Fruit fly (Drosophila melanogaster) whole organism, embryonic: ENCODE results near the gene CG6296.
A peak's percentile ranks its signal among the peaks of the same experiment; 100 is the strongest.

ENCODE experiments used
- Ada2b ChIP-seq: fragments of 200-800 bp; sonication (Bioruptor generic); IDR thresholded peaks from 2 replicates; pipeline ENCODE4 v1.3.6; 2022; ENCODE audit warnings: missing biosample characterization, missing genetic modification characterization
- Aef1 ChIP-seq: fragments of 200-800 bp; sonication (Bioruptor generic); IDR thresholded peaks from 3 replicates; pipeline ENCODE4 v1.3.6; 2022; ENCODE audit warnings: missing biosample characterization, missing genetic modification characterization
- Antp ChIP-seq: fragments of 200-800 bp; sonication (Bioruptor generic); optimal IDR thresholded peaks from 3 replicates; lab custom pipeline; 2016; ENCODE audit warnings: missing biosample characterization, missing genetic modification characterization
- Atf3 ChIP-seq: fragments of 200-800 bp; sonication (Bioruptor generic); optimal IDR thresholded peaks from 3 replicates; lab custom pipeline; 2016; ENCODE audit warnings: missing biosample characterization, missing genetic modification characterization
- CG10321 ChIP-seq: fragments of 200-800 bp; sonication (Bioruptor generic); IDR thresholded peaks from 2 replicates; pipeline ENCODE4 v1.3.6; 2022; ENCODE audit warnings: missing biosample characterization, missing genetic modification characterization
- CG11504 ChIP-seq: fragments of 200-800 bp; sonication (Bioruptor generic); optimal IDR thresholded peaks from 3 replicates; lab custom pipeline; 2019; ENCODE audit warnings: missing biosample characterization, mild to moderate bottlenecking, missing genetic modification characterization, moderate library complexity
- CG11560 ChIP-seq: fragments of 200-800 bp; sonication (Bioruptor generic); IDR thresholded peaks from 3 replicates; pipeline ENCODE4 v1.3.6; 2022; ENCODE audit warnings: missing biosample characterization, missing genetic modification characterization
- CG11696 ChIP-seq: fragments of 200-800 bp; sonication (Bioruptor generic); IDR thresholded peaks from 2 replicates; pipeline ENCODE4 v1.3.6; 2022; ENCODE audit warnings: missing biosample characterization, missing genetic modification characterization
- CG13287 ChIP-seq: fragments of 200-800 bp; sonication (Bioruptor generic); IDR thresholded peaks from 2 replicates; pipeline ENCODE4 v1.3.6; 2022; ENCODE audit warnings: missing biosample characterization, missing genetic modification characterization; ENCODE audit not compliant: partially characterized antibody
- CG14710 ChIP-seq: fragments of 200-800 bp; sonication (Bioruptor generic); optimal IDR thresholded peaks from 3 replicates; lab custom pipeline; 2019; ENCODE audit warnings: missing biosample characterization, mild to moderate bottlenecking, missing genetic modification characterization, moderate library complexity
- CG15479 ChIP-seq: fragments of 200-800 bp; sonication (Bioruptor generic); optimal IDR thresholded peaks from 3 replicates; lab custom pipeline; 2019; ENCODE audit warnings: missing biosample characterization, mild to moderate bottlenecking, missing genetic modification characterization, moderate library complexity
- CG1602 ChIP-seq: fragments of 200-800 bp; sonication (Bioruptor generic); optimal IDR thresholded peaks from 3 replicates; lab custom pipeline; 2016; ENCODE audit warnings: missing biosample characterization, missing genetic modification characterization
- CG2120 ChIP-seq: fragments of 200-800 bp; sonication (Bioruptor generic); optimal IDR thresholded peaks from 3 replicates; lab custom pipeline; 2016; ENCODE audit warnings: missing biosample characterization, missing genetic modification characterization
- CG2129 ChIP-seq: fragments of 200-800 bp; sonication (Bioruptor generic); IDR thresholded peaks from 2 replicates; pipeline ENCODE4 v1.3.6; 2022; ENCODE audit warnings: missing biosample characterization, missing genetic modification characterization; ENCODE audit not compliant: partially characterized antibody
- CG6813 ChIP-seq: fragments of 200-800 bp; sonication (Bioruptor generic); optimal IDR thresholded peaks from 2 replicates; lab custom pipeline; 2017; ENCODE audit warnings: missing biosample characterization, missing genetic modification characterization, mild to moderate bottlenecking, moderate library complexity, missing genetic modification reagents
- CG7745 ChIP-seq: fragments of 200-800 bp; sonication (Bioruptor generic); optimal IDR thresholded peaks from 2 replicates; lab custom pipeline; 2018; ENCODE audit warnings: missing biosample characterization, mild to moderate bottlenecking, missing genetic modification characterization, moderate library complexity
- CG8281 ChIP-seq: fragments of 200-800 bp; sonication (Bioruptor generic); optimal IDR thresholded peaks from 2 replicates; lab custom pipeline; 2018; ENCODE audit warnings: missing biosample characterization, mild to moderate bottlenecking, missing genetic modification characterization, moderate library complexity
- CG9817 ChIP-seq: fragments of 200-800 bp; sonication (Bioruptor generic); optimal IDR thresholded peaks from 2 replicates; lab custom pipeline; 2018; ENCODE audit warnings: missing biosample characterization, mild to moderate bottlenecking, missing genetic modification characterization, moderate library complexity
- CG9932 ChIP-seq: fragments of 200-800 bp; sonication (Bioruptor generic); IDR thresholded peaks from 2 replicates; pipeline ENCODE4 v1.3.6; 2022; ENCODE audit warnings: missing biosample characterization, missing genetic modification characterization
- CoRest ChIP-seq: fragments of 200-800 bp; sonication (Bioruptor generic); optimal IDR thresholded peaks from 3 replicates; lab custom pipeline; 2018; ENCODE audit warnings: missing biosample characterization, mild to moderate bottlenecking, missing genetic modification characterization, moderate library complexity
- Dp ChIP-seq: fragments of 200-800 bp; sonication (Bioruptor generic); optimal IDR thresholded peaks from 2 replicates; lab custom pipeline; 2018; ENCODE audit warnings: missing biosample characterization, mild to moderate bottlenecking, missing genetic modification characterization, moderate library complexity
- Drgx ChIP-seq: fragments of 200-800 bp; sonication (Bioruptor generic); IDR thresholded peaks from 2 replicates; pipeline ENCODE4 v1.3.6; 2022; ENCODE audit warnings: missing biosample characterization, missing genetic modification characterization
- Fer2 ChIP-seq: fragments of 200-800 bp; sonication (Bioruptor generic); optimal IDR thresholded peaks from 2 replicates; lab custom pipeline; 2018; ENCODE audit warnings: missing biosample characterization, mild to moderate bottlenecking, missing genetic modification characterization, moderate library complexity
- Hand ChIP-seq: fragments of 200-800 bp; sonication (Bioruptor generic); optimal IDR thresholded peaks from 2 replicates; lab custom pipeline; 2017; ENCODE audit warnings: mild to moderate bottlenecking, missing biosample characterization, missing genetic modification reagents, missing genetic modification characterization
- Hr3 ChIP-seq: fragments of 200-800 bp; sonication (Bioruptor generic); optimal IDR thresholded peaks from 3 replicates; lab custom pipeline; 2016; ENCODE audit warnings: missing biosample characterization, missing genetic modification characterization
- Lpt ChIP-seq: fragments of >200 bp; optimal IDR thresholded peaks from 2 replicates; lab custom pipeline; 2018; ENCODE audit warnings: missing biosample characterization, missing genetic modification characterization
- MTF-1 ChIP-seq: fragments of 200-800 bp; sonication (Bioruptor generic); optimal IDR thresholded peaks from 2 replicates; lab custom pipeline; 2018; ENCODE audit warnings: missing biosample characterization, mild to moderate bottlenecking, missing genetic modification characterization, borderline replicate concordance
- Ravus ChIP-seq: fragments of 200-800 bp; sonication (Bioruptor generic); IDR thresholded peaks from 2 replicates; pipeline ENCODE4 v1.3.6; 2022; ENCODE audit warnings: missing biosample characterization, missing genetic modification characterization
- Sin3A ChIP-seq: fragments of >200 bp; optimal IDR thresholded peaks from 2 replicates; lab custom pipeline; 2018
- Xrp1 ChIP-seq: fragments of 200-800 bp; sonication (Bioruptor generic); IDR thresholded peaks from 2 replicates; pipeline ENCODE4 v1.3.6; 2022; ENCODE audit warnings: missing biosample characterization, missing genetic modification characterization
- ara ChIP-seq: fragments of 200-800 bp; sonication (Bioruptor generic); IDR thresholded peaks from 2 replicates; pipeline ENCODE4 v1.3.6; 2022; ENCODE audit warnings: missing biosample characterization, missing genetic modification characterization
- ash1 ChIP-seq: fragments of 200-800 bp; sonication (Bioruptor generic); optimal IDR thresholded peaks from 2 replicates; lab custom pipeline; 2018; ENCODE audit warnings: missing biosample characterization, mild to moderate bottlenecking, missing genetic modification characterization
- ato ChIP-seq: fragments of 200-800 bp; sonication (Bioruptor generic); IDR thresholded peaks from 2 replicates; pipeline ENCODE4 v1.3.6; 2022; ENCODE audit warnings: missing biosample characterization, missing genetic modification characterization; ENCODE audit not compliant: partially characterized antibody
- bcd ChIP-seq: fragments of 200-800 bp; sonication (Bioruptor generic); optimal IDR thresholded peaks from 2 replicates; lab custom pipeline; 2017; ENCODE audit warnings: missing biosample characterization, mild to moderate bottlenecking, missing genetic modification characterization
- bsh ChIP-seq, 2 experiments: fragments of 200-800 bp; sonication (Bioruptor generic); optimal IDR thresholded peaks; 2 replicates each; lab custom pipeline; 2017 to 2018; ENCODE audit warnings: mild to moderate bottlenecking in 2 of 2, missing biosample characterization in 2 of 2, missing genetic modification characterization in 2 of 2, moderate library complexity in 1 of 2
- cas ChIP-seq: fragments of 200-800 bp; sonication (Bioruptor generic); IDR thresholded peaks from 2 replicates; pipeline ENCODE4 v1.3.6; 2022; ENCODE audit warnings: missing biosample characterization, missing genetic modification characterization
- cato ChIP-seq: fragments of 200-800 bp; sonication (Bioruptor generic); optimal IDR thresholded peaks from 2 replicates; lab custom pipeline; 2016; ENCODE audit warnings: missing biosample characterization, missing genetic modification characterization, borderline replicate concordance
- corto ChIP-seq: fragments of 200-800 bp; sonication (Bioruptor generic); optimal IDR thresholded peaks from 2 replicates; lab custom pipeline; 2016; ENCODE audit warnings: missing biosample characterization, mild to moderate bottlenecking, missing genetic modification characterization, moderate library complexity
- cwo ChIP-seq: fragments of 200-800 bp; sonication (Bioruptor generic); optimal IDR thresholded peaks from 3 replicates; lab custom pipeline; 2017; ENCODE audit warnings: missing biosample characterization, missing genetic modification characterization, mild to moderate bottlenecking, moderate library complexity, missing genetic modification reagents
- dysf ChIP-seq: fragments of 200-800 bp; sonication (Bioruptor generic); IDR thresholded peaks from 3 replicates; pipeline ENCODE4 v1.3.6; 2022; ENCODE audit warnings: missing biosample characterization, missing genetic modification characterization
- eve ChIP-seq, 2 experiments: fragments of >200 bp; optimal IDR thresholded peaks; 2 replicates each; lab custom pipeline; 2017; ENCODE audit warnings: missing biosample characterization in 2 of 2, missing genetic modification characterization in 2 of 2
- eyg ChIP-seq: fragments of 200-800 bp; sonication (Bioruptor generic); optimal IDR thresholded peaks from 3 replicates; lab custom pipeline; 2016; ENCODE audit warnings: missing biosample characterization, missing genetic modification characterization
- grau ChIP-seq: fragments of 200-800 bp; optimal IDR thresholded peaks from 3 replicates; lab custom pipeline; 2019; ENCODE audit warnings: missing biosample characterization, mild to moderate bottlenecking, missing genetic modification characterization, moderate library complexity
- ind ChIP-seq: fragments of 200-800 bp; sonication (Bioruptor generic); optimal IDR thresholded peaks from 3 replicates; lab custom pipeline; 2016; ENCODE audit warnings: missing biosample characterization, missing genetic modification characterization
- jigr1 ChIP-seq: fragments of 200-800 bp; sonication (Bioruptor generic); IDR thresholded peaks from 3 replicates; pipeline ENCODE4 v1.3.6; 2022; ENCODE audit warnings: missing biosample characterization, missing genetic modification characterization
- nau ChIP-seq: fragments of 200-800 bp; sonication (Bioruptor generic); optimal IDR thresholded peaks from 3 replicates; lab custom pipeline; 2017; ENCODE audit warnings: missing biosample characterization, mild to moderate bottlenecking, missing genetic modification characterization, missing genetic modification reagents
- pzg ChIP-seq: fragments of 200-800 bp; sonication (Bioruptor generic); optimal IDR thresholded peaks from 3 replicates; lab custom pipeline; 2018; ENCODE audit warnings: missing biosample characterization, mild to moderate bottlenecking, missing genetic modification characterization, moderate library complexity
- row ChIP-seq: fragments of 200-800 bp; sonication (Bioruptor generic); IDR thresholded peaks from 3 replicates; pipeline ENCODE4 v1.3.6; 2022; ENCODE audit warnings: missing biosample characterization, missing genetic modification characterization
- sr ChIP-seq: fragments of 200-800 bp; sonication (Bioruptor generic); IDR thresholded peaks from 3 replicates; pipeline ENCODE4 v1.3.6; 2022; ENCODE audit warnings: missing biosample characterization, missing genetic modification characterization
- zen ChIP-seq: fragments of 200-800 bp; sonication (Bioruptor generic); optimal IDR thresholded peaks from 3 replicates; lab custom pipeline; 2018; ENCODE audit warnings: missing biosample characterization, mild to moderate bottlenecking, missing genetic modification characterization, moderate library complexity

The CG6296 gene

dm6 chr3R:26967587-26968312, 37.5 kb downstream of the CG6296 start (continued):
- no peak for TF ChIP-seq corto (GFP tag; lab: Kevin White, UChicago)
- peak; percentile 9; the same call in 1 of the 2 replicates for TF ChIP-seq CG11696 (GFP tag; lab: Robert Waterston, UW)
- peak; percentile 92 for TF ChIP-seq grau (tag; lab: Kevin White, UChicago)
- TF ChIP-seq Atf3 (GFP tag; lab: Kevin White, UChicago), result no peak
- peak; percentile 64 for TF ChIP-seq CG11504 (tag; lab: Kevin White, UChicago)
- TF ChIP-seq ara, result peak; percentile 68
- no peak for TF ChIP-seq eyg
- no peak for TF ChIP-seq nau
- no peak for TF ChIP-seq cas
- no peak for TF ChIP-seq Ravus (GFP tag; lab: Robert Waterston, UW)
- no peak for TF ChIP-seq CG14710 (tag; lab: Kevin White, UChicago)
- no peak for TF ChIP-seq CG15479 (GFP tag; lab: Kevin White, UChicago)
- no peak for TF ChIP-seq CG2120 (GFP tag; lab: Kevin White, UChicago)
- no peak for TF ChIP-seq pzg (GFP tag; lab: Kevin White, UChicago)
- no peak for TF ChIP-seq CG10321
- TF ChIP-seq Sin3A (lab: Kevin White, UChicago), result no peak
- no peak for TF ChIP-seq jigr1 (GFP tag; lab: Robert Waterston, UW)
- TF ChIP-seq ato (GFP tag; lab: Robert Waterston, UW), result no peak
- 0 out of 2 replicates have a peak, but pooled peaks have one; percentile 5 for TF ChIP-seq CG9932 (GFP tag; lab: Robert Waterston, UW)
- TF ChIP-seq CG9817, result no peak
- no peak for TF ChIP-seq CG11560 (tag; lab: Robert Waterston, UW)
- TF ChIP-seq CG2129, result no peak
- TF ChIP-seq CG1602 (GFP tag; lab: Kevin White, UChicago), result no peak
- TF ChIP-seq Aef1, result peak; percentile 40
- TF ChIP-seq Lpt (GFP tag; lab: Kevin White, UChicago), result no peak
- no peak for TF ChIP-seq CG7745 (tag; lab: Kevin White, UChicago)
- TF ChIP-seq ind (GFP tag; lab: Kevin White, UChicago), result peak; percentile 29
- no peak for TF ChIP-seq Dp (GFP tag; lab: Kevin White, UChicago)
- TF ChIP-seq Fer2 (tag; lab: Kevin White, UChicago), result no peak
- TF ChIP-seq Drgx, result peak; percentile 67
- TF ChIP-seq bcd (GFP tag; lab: Kevin White, UChicago), result no peak
- peak; percentile 66 for TF ChIP-seq sr (GFP tag; lab: Robert Waterston, UW)
- no peak for TF ChIP-seq Antp (GFP tag; lab: Kevin White, UChicago)
- no peak for TF ChIP-seq MTF-1 (GFP tag; lab: Kevin White, UChicago)
- peak; percentile 59; the same call in 1 of the 2 replicates for TF ChIP-seq Ada2b (GFP tag; lab: Robert Waterston, UW)
- no peak for TF ChIP-seq CG6813 (GFP tag; lab: Kevin White, UChicago)
- TF ChIP-seq Hr3 (GFP tag; lab: Kevin White, UChicago), result no peak
- no peak for TF ChIP-seq CG8281 (tag; lab: Kevin White, UChicago)
- no peak for TF ChIP-seq zen (tag; lab: Kevin White, UChicago)
- no peak for TF ChIP-seq ash1 (GFP tag; lab: Kevin White, UChicago)
- TF ChIP-seq CG13287 (GFP tag; lab: Robert Waterston, UW), result no peak
- peak; percentile 40; the same call in 1 of the 2 replicates for TF ChIP-seq Xrp1 (GFP tag; lab: Robert Waterston, UW)
- TF ChIP-seq cato (GFP tag; lab: Kevin White, UChicago), result no peak
- TF ChIP-seq dysf (GFP tag; lab: Robert Waterston, UW), result peak; percentile 39; the same call in 2 of the 3 replicates
- TF ChIP-seq cwo (GFP tag; lab: Kevin White, UChicago), result no peak
- no peak for TF ChIP-seq bsh (GFP tag; optimal IDR thresholded peaks at IDR 0.05; lab: Kevin White, UChicago)
- peak; percentile 70 for TF ChIP-seq row (GFP tag; lab: Robert Waterston, UW)
- TF ChIP-seq CoRest (tag; lab: Kevin White, UChicago), result peak; percentile 32
- TF ChIP-seq Hand (GFP tag; lab: Kevin White, UChicago), result no peak
- TF ChIP-seq eve (GFP tag; optimal IDR thresholded peaks at IDR 0.05; lab: Kevin White, UChicago), result no peak
